Fruit fly (Drosophila melanogaster): Measurements from ENCODE around the gene CG18404.

dm6 chr3R:30273898-30274297 is 20.9 kb downstream of the CG18404 start:
- TF ChIP-seq Lim3 (GFP tag; IDR thresholded peaks at IDR 0.05) (no peak), NC2β (GFP tag; optimal IDR thresholded peaks at IDR 0.05) (no peak), CG10366 (GFP tag; IDR thresholded peaks at IDR 0.05) (peak; percentile 19; the same call in 1 of the 2 replicates), Dref (GFP tag; IDR thresholded peaks at IDR 0.05) (no peak), psq (GFP tag; optimal IDR thresholded peaks at IDR 0.05) (no peak), pan (optimal IDR thresholded peaks at IDR 0.05) (no peak), pan (GFP tag; optimal IDR thresholded peaks at IDR 0.05 in 1 of 2, IDR thresholded peaks at IDR 0.05 in 1 of 2) (no peak), CG9215 (GFP tag; IDR thresholded peaks at IDR 0.05) (no peak), CG10959 (GFP tag; IDR thresholded peaks at IDR 0.05) (no peak)

Measured in whole organism, embryonic.